Worm (Caenorhabditis elegans) whole organism, midembryonic: ENCODE results near the gene F02A9.7.

Source experiments
- T22C8.4 ChIP-seq: fragments of 200-800 bp; sonication (Bioruptor generic); IDR thresholded peaks from 2 replicates; pipeline ENCODE4 v1.3.6; 2022; ENCODE audit warnings: missing genetic modification characterization, missing compliant biosample characterization
- cog-1 ChIP-seq: sonication (generic microtip); optimal IDR thresholded peaks from 2 replicates; lab custom pipeline; 2016; ENCODE audit warnings: missing genetic modification characterization, missing compliant biosample characterization
- flt-1 ChIP-seq: fragments of 200-800 bp; sonication (Bioruptor generic); IDR thresholded peaks from 2 replicates; pipeline ENCODE4 v1.3.6; 2022; ENCODE audit warnings: missing genetic modification characterization, missing compliant biosample characterization
- ref-1 ChIP-seq: fragments of 200-800 bp; sonication (Bioruptor generic); conservative IDR thresholded peaks from 2 replicates; pipeline ENCODE4 v1.3.6; 2022; ENCODE audit warnings: missing genetic modification reagents, missing genetic modification characterization, missing compliant biosample characterization
- tab-1 ChIP-seq: fragments of 200-800 bp; sonication (Bioruptor generic); IDR thresholded peaks from 2 replicates; pipeline ENCODE4 v1.3.6; 2022; ENCODE audit warnings: missing genetic modification characterization, missing compliant biosample characterization
- ztf-29 ChIP-seq: fragments of 200-800 bp; sonication (Bioruptor generic); IDR thresholded peaks from 2 replicates; pipeline ENCODE4 v1.3.6; 2022; ENCODE audit warnings: missing genetic modification reagents, missing genetic modification characterization, missing compliant biosample characterization

DNA sequence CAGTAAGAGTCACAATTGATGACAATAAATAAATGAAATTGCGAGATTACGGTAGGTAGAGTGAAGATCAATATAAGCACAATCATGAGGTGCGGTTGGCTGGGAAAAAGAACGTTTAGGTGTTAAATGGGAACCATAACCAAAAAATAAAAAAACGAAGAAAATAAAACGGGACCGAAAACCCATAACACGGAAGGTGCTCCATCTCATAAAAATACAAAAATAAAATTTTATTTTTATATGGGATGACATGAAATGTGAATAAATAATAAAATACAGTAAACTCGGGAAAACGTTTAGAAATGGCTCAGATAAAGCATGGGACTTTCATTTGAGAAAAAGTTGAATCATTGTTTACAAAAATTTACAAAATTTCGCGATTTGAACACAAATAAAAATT, at the start of gene F02A9.7:
- no peak for TF ChIP-seq flt-1 (GFP tag; lab: Robert Waterston, UW)
- no peak for TF ChIP-seq T22C8.4 (GFP tag; lab: Robert Waterston, UW)
- TF ChIP-seq ztf-29 (GFP tag; lab: Robert Waterston, UW), result no peak
- no peak for TF ChIP-seq cog-1 (tag; lab: Kevin White, UChicago)
- TF ChIP-seq tab-1 (GFP tag; lab: Robert Waterston, UW), result no peak
- TF ChIP-seq ref-1 (GFP tag; lab: Robert Waterston, UW), result no peak
